Worm (Caenorhabditis elegans) whole organism, L4/young adult: Measurements from ENCODE around the gene btb-14.

Source experiments
- W03F9.2 ChIP-seq: fragments of 150-350 bp; optimal IDR thresholded peaks from 2 replicates; lab custom pipeline; 2014; ENCODE audit warnings: missing biosample characterization, missing genetic modification characterization
- dao-5 ChIP-seq: sonication (generic microtip); optimal IDR thresholded peaks from 2 replicates; lab custom pipeline; 2016; ENCODE audit warnings: missing genotype, missing genetic modification characterization, moderate library complexity, missing compliant biosample characterization
- him-1 ChIP-seq: sonication (generic microtip); optimal IDR thresholded peaks from 2 replicates; lab custom pipeline; 2016; ENCODE audit warnings: missing genotype, missing genetic modification reagents, missing genetic modification characterization, missing compliant biosample characterization

DNA sequence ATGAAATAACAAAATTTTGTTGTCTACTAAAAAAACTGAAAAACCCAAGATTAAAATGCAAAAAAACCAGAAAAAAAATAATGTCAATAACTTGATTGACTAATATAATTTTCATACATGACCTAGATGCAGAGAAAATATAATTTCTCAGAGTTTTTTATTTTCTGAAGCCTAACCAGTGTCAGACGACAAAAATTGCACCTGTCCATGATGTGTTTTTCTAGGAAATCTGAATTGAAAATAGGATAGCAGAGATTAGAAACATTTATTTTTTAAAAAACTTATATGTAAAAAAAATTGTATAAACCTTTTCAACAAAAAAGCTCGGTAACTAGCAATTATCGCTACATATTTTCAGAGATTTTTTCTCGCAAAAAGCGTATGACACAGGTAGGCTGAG is 34.7 kb downstream of the btb-14 start:
- no peak for TF ChIP-seq him-1 (tag; lab: Kevin White, UChicago)
- TF ChIP-seq dao-5: no peak
- TF ChIP-seq W03F9.2: no peak
